Worm (Caenorhabditis elegans) whole organism, L4 larva: Measurements from ENCODE around the gene nlp-81.

ENCODE experiments used
- F37D6.2 ChIP-seq: sonication (generic microtip); optimal IDR thresholded peaks from 2 replicates; lab custom pipeline; 2016; ENCODE audit warnings: mild to moderate bottlenecking, missing genetic modification characterization, missing compliant biosample characterization
- F44E2.7 ChIP-seq: fragments of 200-800 bp; sonication (Bioruptor generic); IDR thresholded peaks from 2 replicates; pipeline ENCODE4 v2.1.2; 2022; ENCODE audit warnings: missing genetic modification characterization, missing compliant biosample characterization
- R02D3.7 ChIP-seq: fragments of 150-350 bp; sonication (generic microtip); optimal IDR thresholded peaks from 3 replicates; lab custom pipeline; 2014; ENCODE audit warnings: missing biosample characterization, missing genetic modification characterization
- T26A8.4 ChIP-seq: fragments of 200-800 bp; sonication (Bioruptor generic); IDR thresholded peaks from 2 replicates; pipeline ENCODE4 v1.3.6; 2022; ENCODE audit warnings: missing genetic modification characterization, missing compliant biosample characterization
- Y105C5A.15 ChIP-seq: fragments of 200-800 bp; sonication (Bioruptor generic); IDR thresholded peaks from 2 replicates; pipeline ENCODE4 v1.3.6; 2022; ENCODE audit warnings: missing genetic modification characterization, missing compliant biosample characterization
- ZK546.5 ChIP-seq, 2 experiments: sonication (generic microtip); optimal IDR thresholded peaks; 2 replicates each; lab custom pipeline; 2017; ENCODE audit warnings: missing biosample characterization in 2 of 2, missing genetic modification characterization in 2 of 2
- aha-1 ChIP-seq: fragments of 150-350 bp; peaks from one replicate; lab custom pipeline; 2014; ENCODE audit warnings: missing biosample characterization, missing genetic modification characterization
- arid-1 ChIP-seq: fragments of 200-800 bp; sonication (Bioruptor generic); conservative IDR thresholded peaks from 2 replicates; pipeline ENCODE4 v1.3.6; 2022; ENCODE audit warnings: missing genetic modification reagents, missing genetic modification characterization, missing compliant biosample characterization
- ceh-44 ChIP-seq: fragments of 200-800 bp; sonication (Bioruptor generic); IDR thresholded peaks from 2 replicates; pipeline ENCODE4 v1.3.6; 2022; ENCODE audit warnings: missing genetic modification reagents, missing genetic modification characterization, missing compliant biosample characterization
- ces-1 ChIP-seq: fragments of 150-350 bp; sonication (generic microtip); optimal IDR thresholded peaks from 4 replicates; lab custom pipeline; 2014; ENCODE audit warnings: missing biosample characterization, missing genetic modification reagents, missing genetic modification characterization
- ctbp-1 ChIP-seq: fragments of 200-800 bp; sonication (Bioruptor generic); IDR thresholded peaks from 2 replicates; pipeline ENCODE4 v1.3.6; 2022; ENCODE audit warnings: missing genetic modification reagents, missing genetic modification characterization, missing compliant biosample characterization
- daf-12 ChIP-seq: fragments of 150-350 bp; optimal IDR thresholded peaks from 2 replicates; lab custom pipeline; 2014; ENCODE audit warnings: missing biosample characterization, missing genetic modification reagents, missing genetic modification characterization
- daf-16 ChIP-seq, 3 experiments: sonication (generic microtip); optimal IDR thresholded peaks; 2 replicates each; lab custom pipeline; 2016 to 2017; ENCODE audit warnings: missing genetic modification characterization in 3 of 3, missing genetic modification reagents in 3 of 3, mild to moderate bottlenecking in 2 of 3, missing compliant biosample characterization in 2 of 3, missing biosample characterization in 1 of 3, moderate library complexity in 1 of 3
- daf-8 ChIP-seq: fragments of 200-800 bp; sonication (Bioruptor generic); IDR thresholded peaks from 2 replicates; pipeline ENCODE4 v1.3.6; 2022; ENCODE audit warnings: missing genetic modification characterization, missing compliant biosample characterization
- dmd-6 ChIP-seq: fragments of 200-800 bp; sonication (Bioruptor generic); IDR thresholded peaks from 2 replicates; pipeline ENCODE4 v1.3.6; 2022; ENCODE audit warnings: missing genetic modification reagents, missing genetic modification characterization, missing compliant biosample characterization
- dmd-8 ChIP-seq: fragments of 200-800 bp; sonication (Bioruptor generic); IDR thresholded peaks from 2 replicates; pipeline ENCODE4 v1.3.6; 2022; ENCODE audit warnings: missing genetic modification characterization, missing compliant biosample characterization
- dpl-1 ChIP-seq: fragments of 150-350 bp; optimal IDR thresholded peaks from 2 replicates; lab custom pipeline; 2014; ENCODE audit warnings: missing biosample characterization, missing genetic modification reagents, missing genetic modification characterization
- duxl-1 ChIP-seq: sonication (generic microtip); optimal IDR thresholded peaks from 2 replicates; lab custom pipeline; 2016; ENCODE audit warnings: mild to moderate bottlenecking, missing genetic modification characterization, moderate library complexity, missing compliant biosample characterization; ENCODE audit not compliant: poor library complexity
- fos-1 ChIP-seq: fragments of 150-350 bp; optimal IDR thresholded peaks from 2 replicates; lab custom pipeline; 2014; ENCODE audit warnings: missing biosample characterization, missing genetic modification characterization
- hif-1 ChIP-seq, 2 experiments: sonication (generic microtip); optimal IDR thresholded peaks; 2 replicates each; lab custom pipeline; 2016 to 2017; ENCODE audit warnings: missing compliant biosample characterization in 2 of 2, missing genetic modification characterization in 2 of 2, missing genetic modification reagents in 2 of 2, missing genotype in 2 of 2, mild to moderate bottlenecking in 1 of 2
- hlh-11 ChIP-seq: fragments of 200-800 bp; sonication (Bioruptor generic); optimal IDR thresholded peaks from 2 replicates; lab custom pipeline; 2018; ENCODE audit warnings: mild to moderate bottlenecking, missing genetic modification characterization, missing compliant biosample characterization
- hmg-1.1 ChIP-seq: fragments of 200-800 bp; sonication (Bioruptor generic); IDR thresholded peaks from 2 replicates; pipeline ENCODE4 v1.3.6; 2022; ENCODE audit warnings: missing genetic modification reagents, missing genetic modification characterization, missing compliant biosample characterization
- jun-1 ChIP-seq: fragments of 150-350 bp; optimal IDR thresholded peaks from 2 replicates; lab custom pipeline; 2014; ENCODE audit warnings: missing biosample characterization, missing genetic modification reagents, missing genetic modification characterization
- lim-7 ChIP-seq: fragments of 200-800 bp; sonication (Bioruptor generic); IDR thresholded peaks from 2 replicates; pipeline ENCODE4 v1.3.6; 2022; ENCODE audit warnings: missing genetic modification characterization, missing compliant biosample characterization
- lin-13 ChIP-seq: fragments of 150-350 bp; optimal IDR thresholded peaks from 2 replicates; lab custom pipeline; 2014; ENCODE audit warnings: missing biosample characterization, missing genetic modification reagents, missing genetic modification characterization
- lsy-2 ChIP-seq, 2 experiments: fragments of 150-350 bp in 1 of 2; sonication (generic microtip) in 1 of 2; optimal IDR thresholded peaks; 2 replicates each; lab custom pipeline; 2014 to 2017; ENCODE audit warnings: missing biosample characterization in 2 of 2, missing genetic modification characterization in 2 of 2
- madf-9 ChIP-seq: fragments of 200-800 bp; sonication (Bioruptor generic); conservative IDR thresholded peaks from 2 replicates; pipeline ENCODE4 v1.3.6; 2022; ENCODE audit warnings: missing genetic modification reagents, missing genetic modification characterization, missing compliant biosample characterization
- mdl-1 ChIP-seq, 2 experiments: fragments of 150-350 bp in 1 of 2; sonication (generic microtip) in 1 of 2; optimal IDR thresholded peaks; 2 replicates each; lab custom pipeline; 2014 to 2017; ENCODE audit warnings: missing biosample characterization in 2 of 2, missing genetic modification characterization in 2 of 2
- mes-2 ChIP-seq: sonication (generic microtip); optimal IDR thresholded peaks from 2 replicates; lab custom pipeline; 2016; ENCODE audit warnings: missing genotype, mild to moderate bottlenecking, missing genetic modification characterization, missing compliant biosample characterization; ENCODE audit not compliant: poor library complexity, severe bottlenecking
- mxl-2 ChIP-seq: fragments of 200-800 bp; sonication (Bioruptor generic); conservative IDR thresholded peaks from 2 replicates; pipeline ENCODE4 v1.3.6; 2022; ENCODE audit warnings: missing genetic modification reagents, missing genetic modification characterization, missing compliant biosample characterization
- nhr-10 ChIP-seq: fragments of 150-350 bp; optimal IDR thresholded peaks from 2 replicates; lab custom pipeline; 2014; ENCODE audit warnings: missing biosample characterization, missing genetic modification characterization
- nhr-102 ChIP-seq: sonication (generic microtip); optimal IDR thresholded peaks from 2 replicates; lab custom pipeline; 2016; ENCODE audit warnings: mild to moderate bottlenecking, missing genetic modification characterization, moderate library complexity, missing compliant biosample characterization
- nhr-237 ChIP-seq: sonication (generic microtip); optimal IDR thresholded peaks from 2 replicates; lab custom pipeline; 2017; ENCODE audit warnings: missing biosample characterization, missing genetic modification characterization
- nhr-28 ChIP-seq: fragments of 150-350 bp; optimal IDR thresholded peaks from 2 replicates; lab custom pipeline; 2014; ENCODE audit warnings: missing biosample characterization, missing genetic modification characterization
- nhr-6 ChIP-seq: fragments of 150-350 bp; optimal IDR thresholded peaks from 2 replicates; lab custom pipeline; 2014; ENCODE audit warnings: missing biosample characterization, missing genetic modification characterization
- pqm-1 ChIP-seq: sonication (generic microtip); optimal IDR thresholded peaks from 2 replicates; lab custom pipeline; 2017; ENCODE audit warnings: missing biosample characterization, missing genetic modification characterization
- rbr-2 ChIP-seq: sonication (generic microtip); optimal IDR thresholded peaks from 2 replicates; lab custom pipeline; 2016; ENCODE audit warnings: missing genotype, missing genetic modification characterization, missing compliant biosample characterization
- saeg-2 ChIP-seq: fragments of 200-800 bp; sonication (Bioruptor generic); IDR thresholded peaks from 2 replicates; pipeline ENCODE4 v1.3.6; 2022; ENCODE audit warnings: missing genetic modification reagents, missing genetic modification characterization, missing compliant biosample characterization
- set-16 ChIP-seq: fragments of 200-800 bp; sonication (Bioruptor generic); IDR thresholded peaks from 2 replicates; pipeline ENCODE4 v1.3.6; 2022; ENCODE audit warnings: missing genetic modification reagents, missing genetic modification characterization, missing compliant biosample characterization
- skn-1 ChIP-seq: fragments of 150-350 bp; optimal IDR thresholded peaks from 2 replicates; lab custom pipeline; 2014; ENCODE audit warnings: missing biosample characterization, missing genetic modification characterization
- snpc-4 ChIP-seq: fragments of 150-350 bp; optimal IDR thresholded peaks from 2 replicates; lab custom pipeline; 2014; ENCODE audit warnings: missing biosample characterization, missing genetic modification characterization
- spr-1 ChIP-seq: sonication (generic microtip); optimal IDR thresholded peaks from 2 replicates; lab custom pipeline; 2016; ENCODE audit warnings: mild to moderate bottlenecking, missing genetic modification characterization, missing compliant biosample characterization
- spr-3 ChIP-seq: fragments of 200-800 bp; sonication (Bioruptor generic); optimal IDR thresholded peaks from 2 replicates; lab custom pipeline; 2018; ENCODE audit warnings: mild to moderate bottlenecking, missing genetic modification characterization, missing compliant biosample characterization
- tra-1 ChIP-seq: fragments of 200-800 bp; sonication (Bioruptor generic); IDR thresholded peaks from 2 replicates; pipeline ENCODE4 v1.3.6; 2022; ENCODE audit warnings: missing genetic modification reagents, missing genetic modification characterization, missing compliant biosample characterization
- unc-39 ChIP-seq: sonication (generic microtip); optimal IDR thresholded peaks from 2 replicates; lab custom pipeline; 2017; ENCODE audit warnings: missing biosample characterization, missing genetic modification characterization
- vab-7 ChIP-seq: fragments of 200-800 bp; sonication (Bioruptor generic); IDR thresholded peaks from 2 replicates; pipeline ENCODE4 v1.3.6; 2022; ENCODE audit warnings: missing genetic modification reagents, missing genetic modification characterization, missing compliant biosample characterization
- zfp-2 ChIP-seq: sonication (generic microtip); optimal IDR thresholded peaks from 2 replicates; lab custom pipeline; 2016; ENCODE audit warnings: mild to moderate bottlenecking, missing genetic modification characterization, missing compliant biosample characterization
- zip-11 ChIP-seq: fragments of 200-800 bp; sonication (Bioruptor generic); IDR thresholded peaks from 2 replicates; pipeline ENCODE4 v1.3.6; 2022; ENCODE audit warnings: missing genetic modification characterization, missing compliant biosample characterization
- ztf-7 ChIP-seq: fragments of 150-350 bp; optimal IDR thresholded peaks from 2 replicates; lab custom pipeline; 2014; ENCODE audit warnings: missing biosample characterization, missing genetic modification characterization

nlp-81 gene

DNA sequence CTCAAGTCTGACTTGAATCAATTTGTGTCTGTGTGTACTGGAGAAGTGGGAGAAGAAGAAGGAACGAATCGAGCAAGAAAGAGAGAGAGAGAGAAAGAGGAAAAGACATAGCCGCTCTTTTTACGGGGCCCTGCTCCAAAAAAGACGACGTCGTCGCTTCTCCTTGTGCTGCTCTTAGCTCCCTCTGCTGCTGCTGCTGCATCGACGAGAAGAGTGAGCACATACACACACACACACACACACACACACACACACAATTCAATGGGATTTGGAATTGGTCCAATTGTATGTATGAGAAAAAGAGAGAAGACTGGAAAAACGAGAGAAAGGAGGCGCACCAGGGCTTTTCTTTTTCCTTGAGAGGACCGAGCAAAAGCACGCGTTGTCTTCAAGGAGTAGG is 40.9 kb downstream of the nlp-81 start (continued):
- TF ChIP-seq hif-1 (tag; optimal IDR thresholded peaks at IDR 0.05; lab: Kevin White, UChicago) = peak in 1 of 2 experiments; percentile 57

DNA sequence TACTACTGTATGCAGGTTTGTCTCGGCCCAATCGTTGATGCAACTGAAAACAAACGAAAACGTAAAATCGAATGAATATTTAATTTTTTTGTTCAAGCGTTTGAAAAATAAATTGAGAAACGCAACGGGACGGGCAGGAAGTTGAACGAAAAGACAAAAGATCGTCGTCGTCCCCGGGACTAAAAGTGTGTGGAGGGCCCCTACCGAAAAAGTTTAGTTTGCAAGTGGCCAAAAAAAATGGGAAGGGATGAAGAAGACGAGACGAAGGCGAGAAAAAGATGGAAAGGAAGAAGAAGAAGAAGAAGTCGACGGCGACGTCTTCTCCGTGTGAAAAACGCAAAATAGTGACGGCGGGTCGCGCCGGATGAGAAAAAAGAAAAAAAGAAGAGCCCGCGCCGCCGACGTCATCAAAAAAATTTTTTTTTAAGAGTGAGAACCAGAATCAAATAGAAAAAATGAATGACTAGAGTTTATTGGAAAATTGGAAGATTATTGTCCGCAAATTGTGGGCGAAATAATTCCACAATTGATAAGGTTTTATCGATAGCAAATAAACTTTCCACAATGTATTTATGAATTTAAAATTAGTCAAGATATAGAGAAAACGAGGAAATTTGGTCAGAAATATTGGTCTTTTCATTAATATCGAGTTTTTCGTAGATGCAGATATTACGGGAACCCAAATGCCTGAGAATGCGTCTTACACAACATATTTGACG is 42.7 kb downstream of the nlp-81 start, which contains the start of gene mca-3:
Gene mca-3 (minus strand): TSS at position 51 of the 719 bp plus-strand sequence.
- TF ChIP-seq dmd-6 (GFP tag; lab: Robert Waterston, UW) = no peak
- no peak for TF ChIP-seq dpl-1
- no peak for TF ChIP-seq nhr-237 (tag; lab: Kevin White, UChicago)
- no peak for TF ChIP-seq T26A8.4 (GFP tag; lab: Robert Waterston, UW)
- TF ChIP-seq spr-3 (GFP tag; lab: Kevin White, UChicago) = no peak
- TF ChIP-seq mes-2 (tag; lab: Kevin White, UChicago) = no peak
- no peak for TF ChIP-seq lim-7 (GFP tag; lab: Robert Waterston, UW)
- TF ChIP-seq lsy-2 (tag; optimal IDR thresholded peaks at IDR 0.05; lab: Kevin White, UChicago) = no peak
- no peak for TF ChIP-seq tra-1 (GFP tag; lab: Robert Waterston, UW)
- TF ChIP-seq ctbp-1 = no peak
- no peak for TF ChIP-seq jun-1
- TF ChIP-seq dmd-8 = no peak
- no peak for TF ChIP-seq ztf-7
- no peak for TF ChIP-seq fos-1 (tag; lab: Kevin White, UChicago)
- no peak for TF ChIP-seq daf-16 (GFP tag; optimal IDR thresholded peaks at IDR 0.05; lab: Kevin White, UChicago)
- peak; percentile 34 for TF ChIP-seq daf-16 (tag; optimal IDR thresholded peaks at IDR 0.05; lab: Kevin White, UChicago)
- no peak for TF ChIP-seq ZK546.5 (tag; optimal IDR thresholded peaks at IDR 0.05; lab: Kevin White, UChicago)
- TF ChIP-seq skn-1 (tag; lab: Kevin White, UChicago) = no peak
- no peak for TF ChIP-seq vab-7 (GFP tag; lab: Robert Waterston, UW)
- TF ChIP-seq arid-1 (GFP tag; lab: Robert Waterston, UW) = no peak
- TF ChIP-seq nhr-10 (tag; lab: Kevin White, UChicago) = no peak
- no peak for TF ChIP-seq nhr-6 (tag; lab: Kevin White, UChicago)
- no peak for TF ChIP-seq duxl-1
- no peak for TF ChIP-seq zip-11
- no peak for TF ChIP-seq ces-1 (GFP tag; lab: Kevin White, UChicago)
- no peak for TF ChIP-seq unc-39 (tag; lab: Kevin White, UChicago)
- TF ChIP-seq hif-1 (tag; optimal IDR thresholded peaks at IDR 0.05; lab: Kevin White, UChicago) = no peak
- no peak for TF ChIP-seq hmg-1.1 (GFP tag; lab: Robert Waterston, UW)
- no peak for TF ChIP-seq hlh-11 (tag; lab: Kevin White, UChicago)
- TF ChIP-seq rbr-2 (tag; lab: Kevin White, UChicago) = peak; percentile 16
- TF ChIP-seq Y105C5A.15 (GFP tag; lab: Robert Waterston, UW) = no peak
- no peak for TF ChIP-seq daf-12 (tag; lab: Kevin White, UChicago)
- TF ChIP-seq nhr-28 (tag; lab: Kevin White, UChicago) = peak; percentile 60
- no peak for TF ChIP-seq madf-9 (GFP tag; lab: Robert Waterston, UW)
- TF ChIP-seq F37D6.2 (tag; lab: Kevin White, UChicago) = no peak
- TF ChIP-seq F44E2.7 (GFP tag; lab: Robert Waterston, UW) = no peak
- TF ChIP-seq mxl-2 = no peak
- no peak for TF ChIP-seq snpc-4
- no peak for TF ChIP-seq ceh-44
- no peak for TF ChIP-seq nhr-102 (tag; lab: Kevin White, UChicago)
- TF ChIP-seq daf-8 (GFP tag; lab: Robert Waterston, UW) = no peak
- peak; percentile 11; the same call in 1 of the 2 replicates for TF ChIP-seq set-16 (GFP tag; lab: Robert Waterston, UW)
- TF ChIP-seq saeg-2 (GFP tag; lab: Robert Waterston, UW) = no peak
- TF ChIP-seq mdl-1 (tag; optimal IDR thresholded peaks at IDR 0.05; lab: Kevin White, UChicago) = no peak
- TF ChIP-seq pqm-1 (tag; lab: Kevin White, UChicago) = peak; percentile 54
- peak; percentile 92 for TF ChIP-seq aha-1 (tag; lab: Kevin White, UChicago)
- no peak for TF ChIP-seq R02D3.7 (tag; lab: Kevin White, UChicago)
- no peak for TF ChIP-seq spr-1 (tag; lab: Kevin White, UChicago)
- TF ChIP-seq zfp-2 (tag; lab: Kevin White, UChicago) = no peak
- no peak for TF ChIP-seq lin-13
